Worm (Caenorhabditis elegans) whole organism, L1 larva: ENCODE results near the gene F19C6.4.

Experiments used
- aly-2 ChIP-seq: fragments of 150-350 bp; optimal IDR thresholded peaks from 2 replicates; lab custom pipeline; 2014; ENCODE audit warnings: missing biosample characterization, missing genetic modification characterization
- elt-2 ChIP-seq: sonication (generic microtip); optimal IDR thresholded peaks from 2 replicates; lab custom pipeline; 2016; ENCODE audit warnings: missing genetic modification characterization, mild to moderate bottlenecking, inconsistent platforms, missing compliant biosample characterization, missing genetic modification reagents
- fos-1 ChIP-seq: fragments of 150-350 bp; optimal IDR thresholded peaks from 2 replicates; lab custom pipeline; 2014; ENCODE audit warnings: missing biosample characterization, missing genetic modification characterization
- zip-4 ChIP-seq: fragments of 200-800 bp; sonication (Bioruptor generic); optimal IDR thresholded peaks from 2 replicates; lab custom pipeline; 2018; ENCODE audit warnings: mild to moderate bottlenecking, missing genetic modification characterization, moderate library complexity, missing compliant biosample characterization

- TF ChIP-seq fos-1 (tag; lab: Kevin White, UChicago) (no peak), aly-2 (no peak), elt-2 (peak; percentile 31), zip-4 (GFP tag; lab: Kevin White, UChicago) (no peak)
Observed at ce11 chrX:10030836-10031235, 13.0 kb upstream of the F19C6.4 start, which contains the start of gene sek-6.
